Worm (Caenorhabditis elegans) whole organism, midembryonic: ENCODE data around the gene spin-3.
A peak's percentile ranks its signal among the peaks of the same experiment; 100 is the strongest.

Experiments
- T22C8.4 ChIP-seq: fragments of 200-800 bp; sonication (Bioruptor generic); IDR thresholded peaks from 2 replicates; pipeline ENCODE4 v1.3.6; 2022; ENCODE audit warnings: missing genetic modification characterization, missing compliant biosample characterization
- cog-1 ChIP-seq: sonication (generic microtip); optimal IDR thresholded peaks from 2 replicates; lab custom pipeline; 2016; ENCODE audit warnings: missing genetic modification characterization, missing compliant biosample characterization
- flt-1 ChIP-seq: fragments of 200-800 bp; sonication (Bioruptor generic); IDR thresholded peaks from 2 replicates; pipeline ENCODE4 v1.3.6; 2022; ENCODE audit warnings: missing genetic modification characterization, missing compliant biosample characterization
- klf-2 ChIP-seq: fragments of 200-800 bp; sonication (Bioruptor generic); conservative IDR thresholded peaks from 2 replicates; pipeline ENCODE4 v1.3.6; 2022; ENCODE audit warnings: missing genetic modification reagents, missing genetic modification characterization, missing compliant biosample characterization
- med-1 ChIP-seq: sonication (generic microtip); optimal IDR thresholded peaks from 2 replicates; lab custom pipeline; 2017; ENCODE audit warnings: missing genetic modification characterization, mild to moderate bottlenecking, missing compliant biosample characterization, antibody characterized with exemption, missing genetic modification reagents; ENCODE audit not compliant: insufficient read depth
- ref-1 ChIP-seq: fragments of 200-800 bp; sonication (Bioruptor generic); conservative IDR thresholded peaks from 2 replicates; pipeline ENCODE4 v1.3.6; 2022; ENCODE audit warnings: missing genetic modification reagents, missing genetic modification characterization, missing compliant biosample characterization
- tab-1 ChIP-seq: fragments of 200-800 bp; sonication (Bioruptor generic); IDR thresholded peaks from 2 replicates; pipeline ENCODE4 v1.3.6; 2022; ENCODE audit warnings: missing genetic modification characterization, missing compliant biosample characterization
- ztf-23 ChIP-seq: fragments of 200-800 bp; sonication (Bioruptor generic); IDR thresholded peaks from 2 replicates; pipeline ENCODE4 v1.3.6; 2022; ENCODE audit warnings: missing genetic modification reagents, missing genetic modification characterization, missing compliant biosample characterization
- ztf-29 ChIP-seq: fragments of 200-800 bp; sonication (Bioruptor generic); IDR thresholded peaks from 2 replicates; pipeline ENCODE4 v1.3.6; 2022; ENCODE audit warnings: missing genetic modification reagents, missing genetic modification characterization, missing compliant biosample characterization

Gene spin-3

DNA sequence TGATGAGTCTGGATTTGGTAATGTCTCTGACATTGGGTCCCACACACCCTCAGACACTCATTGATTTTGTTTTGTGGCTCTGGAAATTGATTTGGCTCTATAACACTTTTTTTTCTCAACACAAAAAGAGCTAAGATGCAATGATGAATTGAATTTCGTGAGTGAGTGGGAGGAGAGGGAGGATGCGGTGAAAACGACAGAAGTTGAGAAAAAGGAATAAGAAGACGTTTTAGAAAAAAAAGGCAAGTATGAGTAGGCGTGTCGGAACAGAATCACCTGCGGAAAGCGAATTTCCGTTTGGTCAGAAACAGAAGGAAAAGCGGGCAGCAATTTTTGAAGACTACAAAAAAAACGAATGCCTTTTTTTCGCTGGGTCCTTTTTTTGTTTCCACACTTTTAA is 25.7 kb downstream of the spin-3 start:
- TF ChIP-seq klf-2 (GFP tag; lab: Robert Waterston, UW) (no peak), cog-1 (no peak), ztf-29 (no peak), tab-1 (GFP tag; lab: Robert Waterston, UW) (no peak), ztf-23 (GFP tag; lab: Robert Waterston, UW) (no peak), med-1 (GFP tag; lab: Kevin White, UChicago) (no peak), flt-1 (GFP tag; lab: Robert Waterston, UW) (no peak), ref-1 (GFP tag; lab: Robert Waterston, UW) (no peak), T22C8.4 (GFP tag; lab: Robert Waterston, UW) (no peak)

DNA sequence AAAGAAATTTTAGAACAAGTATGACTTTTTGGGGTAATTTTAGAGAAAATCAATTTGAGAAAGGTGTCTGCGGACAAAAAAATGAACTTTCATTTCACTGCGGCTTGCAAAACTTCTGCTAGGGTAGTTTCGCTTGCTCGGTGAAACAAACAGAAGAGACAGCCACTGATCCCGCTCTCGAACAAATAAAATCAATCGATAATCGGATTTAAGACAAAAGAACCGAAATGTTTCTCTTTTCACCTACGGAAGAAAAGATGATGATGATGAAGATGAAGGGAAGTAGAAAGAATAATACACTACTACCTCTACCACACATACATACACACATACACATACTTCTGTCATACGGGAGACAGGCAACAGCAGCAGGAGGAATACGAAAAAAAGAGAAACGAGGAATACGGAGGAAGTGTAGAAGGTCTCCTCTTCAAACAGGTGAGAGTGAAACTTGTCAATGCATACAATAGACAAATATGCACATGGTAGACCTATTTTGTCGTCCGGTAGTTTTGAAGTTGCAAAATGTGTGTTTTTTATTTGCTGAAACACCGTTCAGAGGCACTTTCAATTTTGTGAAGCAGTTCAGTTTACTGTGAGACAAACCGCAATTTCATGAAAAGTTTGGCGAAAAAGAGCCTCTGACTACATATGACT is 27.2 kb downstream of the spin-3 start:
- TF ChIP-seq cog-1 (no peak), T22C8.4 (GFP tag; lab: Robert Waterston, UW) (peak; percentile 65), ztf-23 (GFP tag; lab: Robert Waterston, UW) (no peak), med-1 (GFP tag; lab: Kevin White, UChicago) (no peak), klf-2 (GFP tag; lab: Robert Waterston, UW) (no peak), tab-1 (GFP tag; lab: Robert Waterston, UW) (no peak)

DNA sequence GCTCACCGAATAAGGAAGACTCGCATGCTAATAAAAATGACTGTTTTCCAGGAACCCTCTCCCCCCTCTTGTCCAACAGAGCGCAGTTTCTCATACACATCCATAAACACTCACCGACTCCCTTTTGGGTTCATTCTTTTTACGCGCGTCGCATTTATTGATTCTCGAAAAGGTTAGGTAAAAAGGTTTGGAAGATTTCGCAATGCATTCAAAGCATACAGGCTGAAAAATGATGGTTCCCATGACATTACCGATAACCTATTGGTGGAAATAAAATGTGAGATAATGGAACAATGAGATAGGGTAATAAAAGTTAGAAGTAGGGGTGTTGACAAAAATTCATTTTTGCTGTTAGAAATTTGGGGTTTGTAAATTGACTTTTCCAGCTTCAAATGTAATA is 28.4 kb downstream of the spin-3 start:
- TF ChIP-seq T22C8.4 (GFP tag; lab: Robert Waterston, UW) (no peak), cog-1 (no peak), tab-1 (GFP tag; lab: Robert Waterston, UW) (no peak), ref-1 (GFP tag; lab: Robert Waterston, UW) (no peak), klf-2 (GFP tag; lab: Robert Waterston, UW) (no peak), flt-1 (GFP tag; lab: Robert Waterston, UW) (no peak), ztf-29 (no peak), med-1 (GFP tag; lab: Kevin White, UChicago) (no peak), ztf-23 (GFP tag; lab: Robert Waterston, UW) (no peak)

DNA sequence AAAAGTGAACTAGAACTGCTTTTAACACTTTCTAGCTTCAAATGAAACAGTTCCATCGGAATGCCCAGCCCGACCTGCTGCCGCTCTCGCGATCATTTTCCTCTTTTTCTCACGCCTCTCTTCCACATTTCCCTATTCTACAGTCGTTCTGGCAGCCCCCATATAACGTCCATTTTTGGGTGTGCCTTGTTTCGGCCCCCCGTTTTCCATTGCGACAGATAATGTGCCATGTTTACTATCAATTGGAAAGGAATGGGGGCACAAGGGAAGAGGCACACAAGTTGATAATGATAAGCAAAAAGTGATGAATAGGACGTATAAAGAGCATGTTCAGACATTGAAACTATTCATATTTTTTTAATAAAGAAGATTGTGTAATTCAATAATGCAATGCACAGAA is 29.0 kb downstream of the spin-3 start:
- TF ChIP-seq med-1 (GFP tag; lab: Kevin White, UChicago) = no peak
- no peak for TF ChIP-seq ztf-23 (GFP tag; lab: Robert Waterston, UW)
- TF ChIP-seq flt-1 (GFP tag; lab: Robert Waterston, UW) = no peak
- TF ChIP-seq tab-1 (GFP tag; lab: Robert Waterston, UW) = no peak

DNA sequence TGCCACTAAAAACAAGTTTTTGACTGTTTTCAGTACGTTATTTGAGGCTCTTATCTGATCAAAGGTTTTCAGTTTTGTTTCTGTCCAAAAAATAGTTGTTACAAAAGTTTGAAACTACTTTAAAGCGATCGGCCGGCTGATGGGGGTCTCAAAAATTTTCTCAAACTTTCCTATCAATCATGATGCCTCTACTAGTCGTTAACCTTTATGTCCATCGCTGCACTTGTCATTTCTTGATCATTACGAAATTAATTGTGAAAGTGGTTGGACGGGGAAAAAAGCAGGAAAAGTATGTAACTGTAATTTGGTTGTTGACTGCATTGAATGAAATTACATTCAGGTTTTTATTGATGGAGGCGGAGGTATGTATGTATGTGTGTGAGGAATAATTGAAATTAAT is 29.8 kb downstream of the spin-3 start:
- TF ChIP-seq klf-2 (GFP tag; lab: Robert Waterston, UW) (no peak), ztf-23 (GFP tag; lab: Robert Waterston, UW) (no peak), cog-1 (no peak), T22C8.4 (GFP tag; lab: Robert Waterston, UW) (no peak), flt-1 (GFP tag; lab: Robert Waterston, UW) (no peak), ref-1 (GFP tag; lab: Robert Waterston, UW) (no peak), med-1 (GFP tag; lab: Kevin White, UChicago) (no peak), ztf-29 (no peak), tab-1 (GFP tag; lab: Robert Waterston, UW) (no peak)

DNA sequence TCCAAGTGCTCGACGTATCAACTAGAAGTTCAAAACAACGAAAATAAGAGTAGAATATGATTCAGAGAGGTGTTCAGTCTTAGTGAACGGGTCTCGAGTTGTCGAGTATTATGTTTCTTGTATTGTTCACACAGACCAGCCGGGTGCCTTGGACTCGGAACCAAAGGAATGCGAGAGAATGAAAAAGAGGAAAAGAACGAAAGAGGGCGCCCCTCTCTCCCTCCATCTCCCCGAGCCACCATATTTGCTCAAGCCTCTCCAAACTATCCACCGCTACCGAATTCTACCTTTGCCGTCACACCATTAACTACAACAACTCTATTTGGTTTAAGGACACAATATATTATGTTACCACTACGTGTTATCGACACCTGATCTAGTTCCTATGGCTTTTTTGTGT is 31.7 kb downstream of the spin-3 start:
- no peak for TF ChIP-seq ztf-23 (GFP tag; lab: Robert Waterston, UW)
- no peak for TF ChIP-seq med-1 (GFP tag; lab: Kevin White, UChicago)
- TF ChIP-seq tab-1 (GFP tag; lab: Robert Waterston, UW) = no peak
- no peak for TF ChIP-seq flt-1 (GFP tag; lab: Robert Waterston, UW)
- TF ChIP-seq cog-1 = no peak
- no peak for TF ChIP-seq T22C8.4 (GFP tag; lab: Robert Waterston, UW)
- TF ChIP-seq ref-1 (GFP tag; lab: Robert Waterston, UW) = no peak

DNA sequence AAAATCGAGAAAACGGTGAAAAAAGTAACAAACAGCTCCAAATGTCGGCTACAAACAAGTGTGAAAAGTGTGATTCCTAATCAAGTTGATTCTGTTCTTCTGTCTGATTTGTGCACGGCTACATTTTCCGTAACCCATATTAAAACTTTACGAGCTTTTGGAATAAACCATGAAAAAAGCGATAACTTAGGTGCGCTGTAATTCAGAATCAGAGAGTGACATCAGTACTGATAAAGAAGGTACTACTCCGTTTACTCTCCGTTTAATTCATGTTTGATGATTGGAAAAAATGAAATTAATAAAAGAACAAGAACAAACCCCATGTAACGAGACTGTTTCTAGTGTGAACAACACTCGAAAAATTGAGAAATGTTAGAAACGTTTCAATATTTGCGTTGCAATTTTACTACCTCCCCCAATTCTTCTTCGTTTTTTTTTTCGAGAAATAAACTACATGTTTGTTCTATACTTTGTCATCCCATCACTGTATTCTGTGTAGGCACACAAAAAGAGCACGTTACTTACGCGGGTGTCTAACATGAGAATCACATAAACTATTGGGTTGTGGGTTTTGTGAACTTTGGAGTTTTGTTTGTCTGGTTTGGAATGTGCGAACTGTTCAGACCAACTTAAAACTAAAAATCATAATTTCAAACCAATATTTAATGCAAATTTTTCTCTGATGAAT is 32.4 kb downstream of the spin-3 start:
- TF ChIP-seq klf-2 (GFP tag; lab: Robert Waterston, UW) (no peak), cog-1 (no peak), T22C8.4 (GFP tag; lab: Robert Waterston, UW) (no peak), ztf-23 (GFP tag; lab: Robert Waterston, UW) (no peak), tab-1 (GFP tag; lab: Robert Waterston, UW) (no peak), flt-1 (GFP tag; lab: Robert Waterston, UW) (no peak), ztf-29 (no peak), ref-1 (GFP tag; lab: Robert Waterston, UW) (no peak), med-1 (GFP tag; lab: Kevin White, UChicago) (no peak)

DNA sequence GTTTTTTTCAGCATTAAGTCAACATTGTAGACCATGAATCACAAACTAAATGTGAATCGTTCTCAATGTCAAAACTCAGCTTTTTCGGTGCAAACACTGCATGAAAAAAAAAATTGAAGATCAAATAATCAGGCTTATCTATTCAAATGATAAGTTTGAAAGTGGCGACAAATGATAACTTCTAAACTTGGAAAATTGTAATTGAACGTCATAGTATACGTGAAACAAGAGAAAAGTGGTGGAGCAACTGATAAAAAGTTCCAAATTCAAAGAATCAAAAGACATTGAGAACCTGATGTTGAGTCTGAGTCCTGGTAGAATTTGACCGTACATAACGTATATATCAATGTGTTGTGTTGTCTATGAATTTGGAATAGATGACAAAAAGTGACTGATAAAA is 33.1 kb downstream of the spin-3 start:
- TF ChIP-seq med-1 (GFP tag; lab: Kevin White, UChicago) (no peak), cog-1 (no peak), ztf-23 (GFP tag; lab: Robert Waterston, UW) (no peak), klf-2 (GFP tag; lab: Robert Waterston, UW) (no peak), T22C8.4 (GFP tag; lab: Robert Waterston, UW) (no peak), tab-1 (GFP tag; lab: Robert Waterston, UW) (no peak), ztf-29 (no peak), flt-1 (GFP tag; lab: Robert Waterston, UW) (no peak)

DNA sequence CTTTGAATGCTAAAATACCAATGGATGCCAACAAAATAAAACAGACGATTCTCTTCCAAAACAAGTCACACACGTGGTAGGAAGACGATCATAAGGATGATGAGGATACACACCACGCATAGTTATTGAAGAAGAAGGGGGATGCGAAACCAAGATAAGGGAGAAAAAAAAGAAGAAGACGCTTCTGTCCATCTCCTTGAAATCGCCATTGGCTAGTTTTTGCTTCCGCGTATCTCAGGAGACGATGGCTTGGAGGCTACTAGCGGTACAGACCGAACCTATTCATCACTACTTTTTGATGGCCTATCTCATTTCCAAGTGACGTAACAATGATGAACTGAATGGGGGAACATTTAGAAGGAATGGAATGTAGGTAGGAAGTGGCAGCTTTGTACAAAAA is 34.3 kb downstream of the spin-3 start:
- no peak for TF ChIP-seq med-1 (GFP tag; lab: Kevin White, UChicago)
- TF ChIP-seq ztf-29 = no peak
- no peak for TF ChIP-seq klf-2 (GFP tag; lab: Robert Waterston, UW)
- TF ChIP-seq ref-1 (GFP tag; lab: Robert Waterston, UW) = no peak
- TF ChIP-seq cog-1 = no peak
- TF ChIP-seq ztf-23 (GFP tag; lab: Robert Waterston, UW) = no peak
- no peak for TF ChIP-seq tab-1 (GFP tag; lab: Robert Waterston, UW)
- no peak for TF ChIP-seq T22C8.4 (GFP tag; lab: Robert Waterston, UW)
- no peak for TF ChIP-seq flt-1 (GFP tag; lab: Robert Waterston, UW)
